Worm (Caenorhabditis elegans) whole organism, early embryonic: ENCODE results near the gene ZK593.2.

Experiments used
- B0310.2 ChIP-seq: sonication (generic microtip); optimal IDR thresholded peaks from 2 replicates; lab custom pipeline; 2016; ENCODE audit warnings: mild to moderate bottlenecking, missing genetic modification characterization, missing compliant biosample characterization
- ama-1 ChIP-seq: fragments of 150-350 bp; optimal IDR thresholded peaks from 2 replicates; lab custom pipeline; 2014
- ceh-36 ChIP-seq: sonication (generic microtip); optimal IDR thresholded peaks from 2 replicates; lab custom pipeline; 2016; ENCODE audit warnings: missing genetic modification characterization, inconsistent platforms, missing compliant biosample characterization
- pes-1 ChIP-seq: fragments of 200-800 bp; sonication (Bioruptor generic); IDR thresholded peaks from 2 replicates; pipeline ENCODE4 v1.3.6; 2022; ENCODE audit warnings: missing genetic modification reagents, missing genetic modification characterization, missing compliant biosample characterization
- sea-1 ChIP-seq: fragments of 200-800 bp; sonication (Bioruptor generic); conservative IDR thresholded peaks from 2 replicates; pipeline ENCODE4 v1.3.6; 2022; ENCODE audit warnings: missing genetic modification characterization, missing compliant biosample characterization

DNA sequence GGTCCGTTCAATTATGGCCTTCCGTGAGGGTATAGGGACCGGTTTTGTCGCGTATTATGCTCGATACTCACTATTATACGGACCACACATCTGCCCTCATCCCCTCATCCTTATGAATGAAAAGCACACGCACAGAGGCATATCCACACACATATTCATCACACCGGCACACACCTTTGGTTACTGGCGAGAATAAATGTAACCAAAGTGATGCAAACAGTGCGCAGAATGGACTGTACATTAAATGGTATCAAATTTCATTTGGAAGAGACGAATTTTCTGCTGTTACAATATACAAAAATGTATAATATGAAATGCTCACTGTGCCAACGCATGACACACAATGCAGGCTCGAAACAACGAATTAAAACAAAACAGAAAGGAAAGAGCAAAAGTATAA lies 43.5 kb upstream of the ZK593.2 start:
- no peak for TF ChIP-seq sea-1 (GFP tag; lab: Robert Waterston, UW)
- no peak for TF ChIP-seq ceh-36
- no peak for TF ChIP-seq ama-1 (lab: Kevin White, UChicago)
- no peak for TF ChIP-seq pes-1
- TF ChIP-seq B0310.2 (tag; lab: Kevin White, UChicago) = no peak
